Fruit fly (Drosophila melanogaster) whole organism, wandering third instar larva: ENCODE measurements around the gene CG10333.

Source experiments
- Dfd ChIP-seq: fragments of >200 bp; optimal IDR thresholded peaks from 2 replicates; lab custom pipeline; 2017; ENCODE audit warnings: missing biosample characterization, missing genetic modification characterization
- Dif ChIP-seq: fragments of 200-275, 200-300 bp; sonication (Bioruptor generic); optimal IDR thresholded peaks from 2 replicates; lab custom pipeline; 2018; ENCODE audit warnings: missing biosample characterization, missing genetic modification characterization; ENCODE audit not compliant: partially characterized antibody
- Mio ChIP-seq: sonication (Bioruptor generic); optimal IDR thresholded peaks from 2 replicates; lab custom pipeline; 2016; ENCODE audit warnings: missing biosample characterization, missing genetic modification characterization
- OdsH ChIP-seq: fragments of 200-800 bp; sonication (Bioruptor generic); optimal IDR thresholded peaks from 2 replicates; lab custom pipeline; 2016; ENCODE audit warnings: missing biosample characterization, mild to moderate bottlenecking, missing genetic modification characterization
- dmrt93B ChIP-seq: fragments of 200-800 bp; sonication (Bioruptor generic); optimal IDR thresholded peaks from 2 replicates; lab custom pipeline; 2018; ENCODE audit warnings: missing biosample characterization, mild to moderate bottlenecking, missing genetic modification characterization
- pan ChIP-seq: fragments of >200 bp; optimal IDR thresholded peaks from 2 replicates; lab custom pipeline; 2017
- psq ChIP-seq: fragments of 200-800 bp; sonication (Bioruptor generic); optimal IDR thresholded peaks from 3 replicates; lab custom pipeline; 2017; ENCODE audit warnings: missing biosample characterization, mild to moderate bottlenecking, missing genetic modification characterization, moderate library complexity
- tai ChIP-seq: sonication (Bioruptor generic); optimal IDR thresholded peaks from 2 replicates; lab custom pipeline; 2016; ENCODE audit warnings: missing biosample characterization, missing genetic modification characterization
- woc ChIP-seq: sonication (Bioruptor generic); optimal IDR thresholded peaks from 2 replicates; lab custom pipeline; 2016; ENCODE audit warnings: missing biosample characterization, mild to moderate bottlenecking, missing genetic modification characterization

dm6 chr2L:18557965-18558537 lies 48.6 kb upstream of the CG10333 start:
- TF ChIP-seq Dfd (GFP tag; lab: Kevin White, UChicago), result no peak
- no peak for TF ChIP-seq Dif
- TF ChIP-seq Mio (GFP tag; lab: Kevin White, UChicago), result no peak
- TF ChIP-seq pan (lab: Kevin White, UChicago), result no peak
- peak; percentile 14 for TF ChIP-seq OdsH (GFP tag; lab: Kevin White, UChicago)
- TF ChIP-seq dmrt93B (GFP tag; lab: Kevin White, UChicago), result no peak
- no peak for TF ChIP-seq tai (GFP tag; lab: Kevin White, UChicago)
- no peak for TF ChIP-seq woc (GFP tag; lab: Kevin White, UChicago)
- peak; percentile 48 for TF ChIP-seq psq (GFP tag; lab: Kevin White, UChicago)
